Worm (Caenorhabditis elegans) whole organism, late embryonic: Measurements from ENCODE around the gene Y67D8C.22.

Experiments
- C38D4.7 ChIP-seq: fragments of 200-800 bp; sonication (Bioruptor generic); optimal IDR thresholded peaks from 2 replicates; lab custom pipeline; 2018; ENCODE audit warnings: mild to moderate bottlenecking, missing genetic modification characterization, moderate library complexity, missing compliant biosample characterization
- ama-1 ChIP-seq: fragments of 150-350 bp; optimal IDR thresholded peaks from 2 replicates; lab custom pipeline; 2014
- elt-2 ChIP-seq: sonication (generic microtip); optimal IDR thresholded peaks from 2 replicates; lab custom pipeline; 2016; ENCODE audit warnings: missing genetic modification reagents, missing genetic modification characterization, missing compliant biosample characterization
- ets-4 ChIP-seq: sonication (generic microtip); optimal IDR thresholded peaks from 2 replicates; lab custom pipeline; 2016; ENCODE audit warnings: missing genetic modification characterization, missing compliant biosample characterization
- fkh-10 ChIP-seq: fragments of 150-350 bp; optimal IDR thresholded peaks from 2 replicates; lab custom pipeline; 2014; ENCODE audit warnings: missing biosample characterization, missing genetic modification reagents, missing genetic modification characterization
- hlh-13 ChIP-seq: fragments of 200-800 bp; sonication (Bioruptor generic); optimal IDR thresholded peaks from 2 replicates; lab custom pipeline; 2018; ENCODE audit warnings: mild to moderate bottlenecking, missing genetic modification characterization, missing compliant biosample characterization
- lim-6 ChIP-seq: sonication (generic microtip); optimal IDR thresholded peaks from 2 replicates; lab custom pipeline; 2016; ENCODE audit warnings: missing genetic modification characterization, missing compliant biosample characterization
- nfya-1 ChIP-seq: sonication (generic microtip); optimal IDR thresholded peaks from 2 replicates; lab custom pipeline; 2017; ENCODE audit warnings: missing genetic modification characterization, mild to moderate bottlenecking, missing compliant biosample characterization, antibody characterized with exemption, moderate library complexity
- nhr-11 ChIP-seq: fragments of 150-350 bp; optimal IDR thresholded peaks from 2 replicates; lab custom pipeline; 2014; ENCODE audit warnings: missing biosample characterization, missing genetic modification characterization
- unc-3 ChIP-seq, 2 experiments: fragments of 200-800 bp in 1 of 2; sonication (Bioruptor generic) in 1 of 2; sonication (generic microtip) in 1 of 2; conservative IDR thresholded peaks in 1 of 2; optimal IDR thresholded peaks in 1 of 2; 2 replicates each; pipeline versions ENCODE4 v1.3.6 to Lab custom; 2016 to 2022; ENCODE audit warnings: missing compliant biosample characterization in 2 of 2, missing genetic modification characterization in 2 of 2, missing genetic modification reagents in 1 of 2
- ztf-16 ChIP-seq: sonication (generic microtip); optimal IDR thresholded peaks from 2 replicates; lab custom pipeline; 2017; ENCODE audit warnings: missing genetic modification characterization, missing compliant biosample characterization

- TF ChIP-seq ama-1 = no peak
- no peak for TF ChIP-seq ztf-16 (tag; lab: Kevin White, UChicago)
- TF ChIP-seq fkh-10 (GFP tag; lab: Kevin White, UChicago) = no peak
- no peak for TF ChIP-seq C38D4.7 (GFP tag; lab: Kevin White, UChicago)
- TF ChIP-seq nhr-11 = no peak
- no peak for TF ChIP-seq elt-2 (tag; lab: Kevin White, UChicago)
- no peak for TF ChIP-seq unc-3 (GFP tag; conservative IDR thresholded peaks at IDR 0.05; lab: Robert Waterston, UW)
- TF ChIP-seq unc-3 (tag; optimal IDR thresholded peaks at IDR 0.05; lab: Kevin White, UChicago) = no peak
- no peak for TF ChIP-seq nfya-1 (tag; lab: Kevin White, UChicago)
- TF ChIP-seq hlh-13 = no peak
- TF ChIP-seq lim-6 = no peak
- TF ChIP-seq ets-4 (tag; lab: Kevin White, UChicago) = no peak
Observed at ce11 chrIV:3046009-3046408, 30.1 kb downstream of the Y67D8C.22 start.
